Worm (Caenorhabditis elegans) whole organism, L4 larva: ENCODE data around the gene R02D5.6.

ENCODE experiments used
- D1046.2 ChIP-seq: fragments of 200-800 bp; sonication (Bioruptor generic); IDR thresholded peaks from 2 replicates; pipeline ENCODE4 v1.3.6; 2022; ENCODE audit warnings: missing genetic modification characterization, missing compliant biosample characterization
- aha-1 ChIP-seq: fragments of 150-350 bp; peaks from one replicate; lab custom pipeline; 2014; ENCODE audit warnings: missing biosample characterization, missing genetic modification characterization
- daf-16 ChIP-seq, 3 experiments: sonication (generic microtip); optimal IDR thresholded peaks; 2 replicates each; lab custom pipeline; 2016 to 2017; ENCODE audit warnings: missing genetic modification characterization in 3 of 3, missing genetic modification reagents in 3 of 3, mild to moderate bottlenecking in 2 of 3, missing compliant biosample characterization in 2 of 3, missing biosample characterization in 1 of 3, moderate library complexity in 1 of 3
- madf-9 ChIP-seq: fragments of 200-800 bp; sonication (Bioruptor generic); conservative IDR thresholded peaks from 2 replicates; pipeline ENCODE4 v1.3.6; 2022; ENCODE audit warnings: missing genetic modification reagents, missing genetic modification characterization, missing compliant biosample characterization
- nhr-10 ChIP-seq: fragments of 150-350 bp; optimal IDR thresholded peaks from 2 replicates; lab custom pipeline; 2014; ENCODE audit warnings: missing biosample characterization, missing genetic modification characterization
- nhr-102 ChIP-seq: sonication (generic microtip); optimal IDR thresholded peaks from 2 replicates; lab custom pipeline; 2016; ENCODE audit warnings: mild to moderate bottlenecking, missing genetic modification characterization, moderate library complexity, missing compliant biosample characterization
- nhr-25 ChIP-seq: sonication (generic microtip); optimal IDR thresholded peaks from 2 replicates; lab custom pipeline; 2017; ENCODE audit warnings: missing genetic modification characterization, mild to moderate bottlenecking, missing compliant biosample characterization, antibody characterized with exemption, moderate library complexity, borderline replicate concordance; ENCODE audit not compliant: insufficient read depth
- nhr-42 ChIP-seq: fragments of 200-800 bp; sonication (Bioruptor generic); IDR thresholded peaks from 2 replicates; pipeline ENCODE4 v1.3.6; 2022; ENCODE audit warnings: missing genetic modification characterization, missing compliant biosample characterization
- spr-3 ChIP-seq: fragments of 200-800 bp; sonication (Bioruptor generic); optimal IDR thresholded peaks from 2 replicates; lab custom pipeline; 2018; ENCODE audit warnings: mild to moderate bottlenecking, missing genetic modification characterization, missing compliant biosample characterization
- tag-97 ChIP-seq: fragments of 200-800 bp; sonication (Bioruptor generic); IDR thresholded peaks from 2 replicates; pipeline ENCODE4 v1.3.6; 2022; ENCODE audit warnings: missing genetic modification characterization, missing compliant biosample characterization
- zip-11 ChIP-seq: fragments of 200-800 bp; sonication (Bioruptor generic); IDR thresholded peaks from 2 replicates; pipeline ENCODE4 v1.3.6; 2022; ENCODE audit warnings: missing genetic modification characterization, missing compliant biosample characterization

The R02D5.6 gene

DNA sequence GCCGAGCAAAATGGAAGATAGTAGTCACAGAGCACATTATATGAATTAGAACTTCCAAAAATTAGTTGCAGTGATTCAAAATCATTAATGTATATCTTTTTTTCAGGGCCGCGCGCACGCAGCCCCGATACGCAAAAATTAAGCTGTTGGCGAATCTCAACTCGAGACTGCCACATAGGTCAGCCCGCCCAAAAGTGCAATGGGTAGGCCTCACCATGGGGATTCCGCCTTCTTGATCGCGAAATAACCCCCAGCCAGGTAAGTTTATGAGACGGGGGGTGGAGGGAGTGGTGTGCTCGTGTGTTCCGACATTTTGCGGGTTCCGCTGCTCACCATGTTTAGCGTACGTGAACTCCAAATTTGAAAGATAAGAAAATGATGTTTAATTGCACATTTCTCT, 54.8 kb downstream of the R02D5.6 start, which contains the start of gene F08H9.3 (continued):
- TF ChIP-seq nhr-42 (GFP tag; lab: Robert Waterston, UW) (0 out of 2 replicates have a peak, but pooled peaks have one; percentile 30), nhr-102 (tag; lab: Kevin White, UChicago) (peak; percentile 70)
- TF ChIP-seq, all 104 proteins: peak for 27; not testable (repeated sequence) for 77

DNA sequence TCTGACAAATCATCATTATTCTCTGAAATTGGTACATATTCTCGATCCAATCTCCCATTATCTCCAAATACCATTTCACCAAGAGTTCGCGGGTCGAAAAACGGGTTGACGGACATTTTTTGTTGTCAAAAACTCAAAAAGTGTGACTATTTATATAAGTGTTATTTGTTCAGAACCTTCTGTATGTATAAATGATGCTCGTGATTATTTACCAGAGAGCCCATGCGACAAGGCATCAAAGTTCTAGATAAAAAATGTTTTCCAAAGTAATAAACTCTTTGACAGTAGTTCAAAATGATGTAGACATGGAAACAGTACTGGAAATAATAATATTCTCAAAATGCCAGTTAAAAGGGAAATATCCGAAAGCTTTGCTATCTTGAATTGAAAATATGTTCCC, 55.3 kb downstream of the R02D5.6 start:
- TF ChIP-seq madf-9 (GFP tag; lab: Robert Waterston, UW) (no peak), nhr-25 (tag; lab: Kevin White, UChicago) (no peak), daf-16 (GFP tag; optimal IDR thresholded peaks at IDR 0.05; lab: Kevin White, UChicago) (no peak), daf-16 (tag; optimal IDR thresholded peaks at IDR 0.05; lab: Kevin White, UChicago) (peak; percentile 58), aha-1 (tag; lab: Kevin White, UChicago) (peak; percentile 71), zip-11 (GFP tag; lab: Robert Waterston, UW) (no peak), D1046.2 (no peak), tag-97 (GFP tag; lab: Robert Waterston, UW) (no peak), nhr-10 (tag; lab: Kevin White, UChicago) (no peak), spr-3 (GFP tag; lab: Kevin White, UChicago) (no peak)
